4 fruit fly cellular contexts compared by ENCODE assay signal in the genomic region with DNA sequence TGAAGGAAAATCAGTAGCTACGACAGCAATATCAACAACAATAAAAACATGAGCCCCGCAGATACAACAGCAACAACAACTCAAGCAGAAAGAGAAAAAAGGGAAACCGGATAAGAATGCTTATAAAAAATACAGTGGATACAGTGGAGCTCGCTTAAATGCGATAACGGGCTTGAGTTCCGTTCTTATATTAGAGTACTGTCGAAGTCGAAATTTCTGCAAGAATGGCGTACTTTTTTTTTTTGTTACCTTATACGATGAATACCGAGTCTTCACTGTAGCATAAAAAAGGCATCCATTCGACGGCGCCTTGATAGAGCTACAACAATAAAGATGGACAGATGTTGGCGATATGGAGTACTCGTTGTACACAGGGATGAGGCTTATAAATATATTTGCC.
A peak's percentile ranks its signal among the peaks of the same experiment; 100 is the strongest.
TF ChIP-seq lines count a peak whose summit lies in the region.

No protein-coding gene starts in this region.

- TF ChIP-seq CTCF in whole organism, embryonic (GFP tag; optimal IDR thresholded peaks at IDR 0.05; lab: Kevin White, UChicago): no peak

TF ChIP-seq in whole organism, embryonic, 481 proteins besides CTCF, POLR2A, EP300 and RAD21 (continues in another document):
- TF ChIP-seq ara (GFP tag; IDR thresholded peaks at IDR 0.05; lab: Robert Waterston, UW): peak; percentile 61
- no peak for TF ChIP-seq E2f2 (GFP tag; IDR thresholded peaks at IDR 0.05; lab: Robert Waterston, UW)
- TF ChIP-seq B-H1 (GFP tag; IDR thresholded peaks at IDR 0.05; lab: Robert Waterston, UW): peak; percentile 34; the same call in 1 of the 3 replicates
- TF ChIP-seq Doc3 (GFP tag; IDR thresholded peaks at IDR 0.05; lab: Robert Waterston, UW; ENCODE audit: partially characterized antibody): no peak
- TF ChIP-seq tin (GFP tag; optimal IDR thresholded peaks at IDR 0.05; lab: Kevin White, UChicago): peak; percentile 46
- no peak for TF ChIP-seq croc (GFP tag; conservative IDR thresholded peaks at IDR 0.05; lab: Robert Waterston, UW)
- peak; percentile 65 for TF ChIP-seq H2.0 (GFP tag; IDR thresholded peaks at IDR 0.05; lab: Robert Waterston, UW)
- TF ChIP-seq CG15601 (tag; optimal IDR thresholded peaks at IDR 0.05; lab: Kevin White, UChicago): no peak
- TF ChIP-seq CG33213 (GFP tag; optimal IDR thresholded peaks at IDR 0.05; lab: Kevin White, UChicago): peak; percentile 20
- no peak for TF ChIP-seq wdn (GFP tag; IDR thresholded peaks at IDR 0.05; lab: Robert Waterston, UW)
- no peak for TF ChIP-seq CG10321 (GFP tag; IDR thresholded peaks at IDR 0.05; lab: Robert Waterston, UW)
- TF ChIP-seq ci (GFP tag; IDR thresholded peaks at IDR 0.05; lab: Robert Waterston, UW): peak; percentile 80
- TF ChIP-seq CG2129 (GFP tag; IDR thresholded peaks at IDR 0.05; lab: Robert Waterston, UW; ENCODE audit: partially characterized antibody): no peak
- no peak for TF ChIP-seq sim (GFP tag; IDR thresholded peaks at IDR 0.05; lab: Robert Waterston, UW)
- TF ChIP-seq CG1529 (GFP tag; optimal IDR thresholded peaks at IDR 0.05; lab: Kevin White, UChicago): no peak
- no peak for TF ChIP-seq lov (optimal IDR thresholded peaks at IDR 0.05; lab: Kevin White, UChicago)
- no peak for TF ChIP-seq lov (GFP tag; IDR thresholded peaks at IDR 0.05; lab: Robert Waterston, UW)
- peak; percentile 19 to 52 for TF ChIP-seq chif (GFP tag; optimal IDR thresholded peaks at IDR 0.05; lab: Kevin White, UChicago)
- no peak for TF ChIP-seq CG6683 (GFP tag; optimal IDR thresholded peaks at IDR 0.05; lab: Kevin White, UChicago)
- TF ChIP-seq oc (tag; optimal IDR thresholded peaks at IDR 0.05; lab: Kevin White, UChicago): no peak
- TF ChIP-seq Jarid2 (GFP tag; optimal IDR thresholded peaks at IDR 0.05; lab: Kevin White, UChicago): no peak
- peak; percentile 60 for TF ChIP-seq CG2678 (tag; optimal IDR thresholded peaks at IDR 0.05; lab: Kevin White, UChicago)

TF ChIP-seq in whole organism, prepupa, 60 proteins besides CTCF, POLR2A, EP300 and RAD21 (continues in another document):
- TF ChIP-seq CG6854 (GFP tag; optimal IDR thresholded peaks at IDR 0.05; lab: Kevin White, UChicago) (no peak), Sox14 (GFP tag; optimal IDR thresholded peaks at IDR 0.05; lab: Kevin White, UChicago) (peak; percentile 57), achi (GFP tag; optimal IDR thresholded peaks at IDR 0.05; lab: Kevin White, UChicago) (peak; percentile 53), CG10631 (GFP tag; optimal IDR thresholded peaks at IDR 0.05; lab: Kevin White, UChicago) (peak; percentile 67), esn (GFP tag; optimal IDR thresholded peaks at IDR 0.05; lab: Kevin White, UChicago) (peak; percentile 71), vri (GFP tag; optimal IDR thresholded peaks at IDR 0.05; lab: Kevin White, UChicago) (peak; percentile 37), CG8632 (GFP tag; optimal IDR thresholded peaks at IDR 0.05; lab: Kevin White, UChicago) (peak; percentile 55), eg (GFP tag; IDR thresholded peaks at IDR 0.05; lab: Robert Waterston, UW) (0 out of 3 replicates have a peak, but pooled peaks have one; percentile 31), net (GFP tag; optimal IDR thresholded peaks at IDR 0.05; lab: Kevin White, UChicago) (peak; percentile 17), salr (GFP tag; optimal IDR thresholded peaks at IDR 0.05; lab: Kevin White, UChicago) (no peak), CG15336 (GFP tag; IDR thresholded peaks at IDR 0.05; lab: Robert Waterston, UW) (no peak), CG31627 (GFP tag; optimal IDR thresholded peaks at IDR 0.05; lab: Kevin White, UChicago) (peak; percentile 71), svp (GFP tag; lab: Kevin White, UChicago) (peak; percentile 77), acj6 (GFP tag; optimal IDR thresholded peaks at IDR 0.05; lab: Kevin White, UChicago) (peak; percentile 67), CG6163 (GFP tag; IDR thresholded peaks at IDR 0.05; lab: Robert Waterston, UW) (peak; percentile 84), Blimp-1 (GFP tag; optimal IDR thresholded peaks at IDR 0.05; lab: Kevin White, UChicago) (no peak), cyc (GFP tag; optimal IDR thresholded peaks at IDR 0.05; lab: Kevin White, UChicago) (peak; percentile 77), OdsH (GFP tag; optimal IDR thresholded peaks at IDR 0.05; lab: Kevin White, UChicago) (peak; percentile 61), CG16779 (tag; optimal IDR thresholded peaks at IDR 0.05; lab: Kevin White, UChicago) (no peak), CG11902 (GFP tag; optimal IDR thresholded peaks at IDR 0.05; lab: Kevin White, UChicago) (peak; percentile 66), CG3919 (GFP tag; optimal IDR thresholded peaks at IDR 0.05; lab: Kevin White, UChicago) (peak; percentile 72), CG3032 (tag; optimal IDR thresholded peaks at IDR 0.05; lab: Kevin White, UChicago) (peak; percentile 66)

TF ChIP-seq in whole organism, pupa, 21 proteins besides CTCF, POLR2A, EP300 and RAD21:
- peak; percentile 44 for TF ChIP-seq CG34367 (tag; optimal IDR thresholded peaks at IDR 0.05; lab: Kevin White, UChicago)
- peak; percentile 21; the same call in 1 of the 3 replicates for TF ChIP-seq CG4496 (GFP tag; IDR thresholded peaks at IDR 0.05; lab: Robert Waterston, UW)
- 0 out of 3 replicates have a peak, but pooled peaks have one; percentile 52 for TF ChIP-seq fd96Ca (GFP tag; IDR thresholded peaks at IDR 0.05; lab: Robert Waterston, UW)
- peak; percentile 44 for TF ChIP-seq CG9948 (tag; optimal IDR thresholded peaks at IDR 0.05; lab: Kevin White, UChicago)
- TF ChIP-seq D1 (tag; optimal IDR thresholded peaks at IDR 0.05; lab: Kevin White, UChicago): no peak
- TF ChIP-seq Pif1A (GFP tag; optimal IDR thresholded peaks at IDR 0.05; lab: Kevin White, UChicago): peak; percentile 53
- TF ChIP-seq Pif1B (GFP tag; optimal IDR thresholded peaks at IDR 0.05; lab: Kevin White, UChicago): peak; percentile 56
- TF ChIP-seq CG15710 (tag; optimal IDR thresholded peaks at IDR 0.05; lab: Kevin White, UChicago): peak; percentile 77
- TF ChIP-seq CG10348 (GFP tag; IDR thresholded peaks at IDR 0.05; lab: Robert Waterston, UW): no peak
- TF ChIP-seq Snoo (tag; optimal IDR thresholded peaks at IDR 0.05; lab: Kevin White, UChicago): peak; percentile 53
- TF ChIP-seq CG14655 (GFP tag; optimal IDR thresholded peaks at IDR 0.05; lab: Kevin White, UChicago): peak; percentile 46
- no peak for TF ChIP-seq CG32121 (GFP tag; IDR thresholded peaks at IDR 0.05; lab: Robert Waterston, UW)
- TF ChIP-seq EcR (GFP tag; optimal IDR thresholded peaks at IDR 0.05; lab: Kevin White, UChicago): no peak
- peak; percentile 61 for TF ChIP-seq CG17806 (tag; optimal IDR thresholded peaks at IDR 0.05; lab: Kevin White, UChicago)
- TF ChIP-seq gl (tag; optimal IDR thresholded peaks at IDR 0.05; lab: Kevin White, UChicago): no peak
- TF ChIP-seq CG8159 (tag; optimal IDR thresholded peaks at IDR 0.05; lab: Kevin White, UChicago): peak; percentile 71
- no peak for TF ChIP-seq CG8301 (tag; optimal IDR thresholded peaks at IDR 0.05; lab: Kevin White, UChicago)
- no peak for TF ChIP-seq Ets98B (GFP tag; IDR thresholded peaks at IDR 0.05; lab: Robert Waterston, UW)
- TF ChIP-seq CG12605 (GFP tag; IDR thresholded peaks at IDR 0.05; lab: Robert Waterston, UW): no peak
- no peak for TF ChIP-seq CG13204 (GFP tag; optimal IDR thresholded peaks at IDR 0.05; lab: Kevin White, UChicago)
- TF ChIP-seq rn (GFP tag; IDR thresholded peaks at IDR 0.05; lab: Robert Waterston, UW): no peak

TF ChIP-seq in whole organism, wandering third instar larva, 38 proteins besides CTCF, POLR2A, EP300 and RAD21 (continues in another document):
- TF ChIP-seq h (GFP tag; optimal IDR thresholded peaks at IDR 0.05; lab: Kevin White, UChicago) (peak; percentile 73), ey (GFP tag; optimal IDR thresholded peaks at IDR 0.05; lab: Kevin White, UChicago) (peak; percentile 66), OdsH (GFP tag; optimal IDR thresholded peaks at IDR 0.05; lab: Kevin White, UChicago) (peak; percentile 47), Mio (GFP tag; optimal IDR thresholded peaks at IDR 0.05; lab: Kevin White, UChicago) (no peak), GATAd (GFP tag; optimal IDR thresholded peaks at IDR 0.05; lab: Kevin White, UChicago) (no peak), N (GFP tag; optimal IDR thresholded peaks at IDR 0.05; lab: Kevin White, UChicago) (no peak), Myc (optimal IDR thresholded peaks at IDR 0.05; lab: Kevin White, UChicago) (no peak), Vsx2 (GFP tag; optimal IDR thresholded peaks at IDR 0.05; lab: Kevin White, UChicago; ENCODE audit: partially characterized antibody) (no peak), dl (GFP tag; optimal IDR thresholded peaks at IDR 0.05; lab: Kevin White, UChicago; ENCODE audit: insufficient read depth in 1 of 2, partially characterized antibody in 2 of 2) (no peak), fru (GFP tag; optimal IDR thresholded peaks at IDR 0.05; lab: Kevin White, UChicago) (peak; percentile 70), Abd-B (GFP tag; optimal IDR thresholded peaks at IDR 0.05; lab: Kevin White, UChicago) (no peak), sv (GFP tag; optimal IDR thresholded peaks at IDR 0.05; lab: Kevin White, UChicago) (no peak), Rel (GFP tag; optimal IDR thresholded peaks at IDR 0.05; lab: Kevin White, UChicago) (no peak), Rel (tag; optimal IDR thresholded peaks at IDR 0.05; lab: Kevin White, UChicago) (no peak), Sp1 (GFP tag; optimal IDR thresholded peaks at IDR 0.05; lab: Kevin White, UChicago) (peak; percentile 42), dmrt93B (GFP tag; optimal IDR thresholded peaks at IDR 0.05; lab: Kevin White, UChicago) (peak; percentile 44), br (GFP tag; optimal IDR thresholded peaks at IDR 0.05; lab: Kevin White, UChicago) (peak; percentile 67), Hr78 (GFP tag; optimal IDR thresholded peaks at IDR 0.05; lab: Kevin White, UChicago) (no peak), CG9705 (GFP tag; optimal IDR thresholded peaks at IDR 0.05; lab: Kevin White, UChicago) (peak; percentile 2), dsf (GFP tag; optimal IDR thresholded peaks at IDR 0.05; lab: Kevin White, UChicago; ENCODE audit: borderline replicate concordance) (no peak), pan (optimal IDR thresholded peaks at IDR 0.05; lab: Kevin White, UChicago) (no peak), usp (GFP tag; optimal IDR thresholded peaks at IDR 0.05; lab: Kevin White, UChicago) (no peak), CG32264 (GFP tag; optimal IDR thresholded peaks at IDR 0.05; lab: Kevin White, UChicago) (peak; percentile 12), psq (GFP tag; optimal IDR thresholded peaks at IDR 0.05; lab: Kevin White, UChicago) (peak; percentile 38), sage (GFP tag; optimal IDR thresholded peaks at IDR 0.05; lab: Kevin White, UChicago) (no peak), CrebA (GFP tag; optimal IDR thresholded peaks at IDR 0.05; lab: Kevin White, UChicago; ENCODE audit: borderline replicate concordance) (peak; percentile 15), brk (GFP tag; optimal IDR thresholded peaks at IDR 0.05; lab: Kevin White, UChicago) (no peak), Jra (GFP tag; optimal IDR thresholded peaks at IDR 0.05; lab: Kevin White, UChicago) (no peak), foxo (GFP tag; optimal IDR thresholded peaks at IDR 0.05; lab: Kevin White, UChicago) (peak in 1 of 2 experiments; percentile 68), Dfd (GFP tag; optimal IDR thresholded peaks at IDR 0.05; lab: Kevin White, UChicago) (no peak)

Comparison
In these comparisons a context has a peak if more than half of its experiments do, and no peak if none do; other contexts are left out.
1. Of the 7 proteins assayed by ChIP-seq in both whole organism, embryonic and whole organism, prepupa: peak only in whole organism, embryonic: Blimp-1 and Gug; only in whole organism, prepupa: Hr39; in both: Sox102F; in neither: 3.